Worm (Caenorhabditis elegans) whole organism, young adult: ENCODE data around the gene W01D2.1.
A peak's percentile ranks its signal among the peaks of the same experiment; 100 is the strongest.

Experiments
- B0261.1 ChIP-seq: sonication (generic microtip); optimal IDR thresholded peaks from 2 replicates; lab custom pipeline; 2016; ENCODE audit warnings: mild to moderate bottlenecking, missing genetic modification characterization, moderate library complexity, missing compliant biosample characterization
- C06A6.2 ChIP-seq: fragments of 200-800 bp; sonication (Bioruptor generic); conservative IDR thresholded peaks from 2 replicates; pipeline ENCODE4 v1.3.6; 2022; ENCODE audit warnings: missing genetic modification characterization, missing compliant biosample characterization
- D2030.7 ChIP-seq: fragments of 200-800 bp; sonication (Bioruptor generic); IDR thresholded peaks from 2 replicates; pipeline ENCODE4 v1.3.6; 2022; ENCODE audit warnings: missing genetic modification reagents, missing genetic modification characterization, missing compliant biosample characterization
- F10E7.11 ChIP-seq: sonication (generic microtip); optimal IDR thresholded peaks from 2 replicates; lab custom pipeline; 2017; ENCODE audit warnings: mild to moderate bottlenecking, missing genetic modification characterization, moderate library complexity, missing compliant biosample characterization
- F33H1.4 ChIP-seq: fragments of 200-800 bp; sonication (Bioruptor generic); IDR thresholded peaks from 2 replicates; pipeline ENCODE4 v1.3.6; 2022; ENCODE audit warnings: missing genetic modification reagents, missing genetic modification characterization, missing compliant biosample characterization
- F37B4.10 ChIP-seq: fragments of 200-800 bp; sonication (Bioruptor generic); IDR thresholded peaks from 2 replicates; pipeline ENCODE4 v1.3.6; 2022; ENCODE audit warnings: missing genetic modification characterization, missing compliant biosample characterization
- Y53G8AR.9 ChIP-seq: fragments of 200-800 bp; sonication (Bioruptor generic); conservative IDR thresholded peaks from 2 replicates; pipeline ENCODE4 v1.3.6; 2022; ENCODE audit warnings: missing genetic modification reagents, missing genetic modification characterization, missing compliant biosample characterization
- Y56A3A.18 ChIP-seq: fragments of 200-800 bp; sonication (Bioruptor generic); IDR thresholded peaks from 2 replicates; pipeline ENCODE4 v1.3.6; 2022; ENCODE audit warnings: missing genetic modification reagents, missing genetic modification characterization, missing compliant biosample characterization
- Y67H2A.10 ChIP-seq: fragments of 200-800 bp; sonication (Bioruptor generic); conservative IDR thresholded peaks from 2 replicates; pipeline ENCODE4 v1.3.6; 2022; ENCODE audit warnings: missing genetic modification reagents, missing genetic modification characterization, missing compliant biosample characterization
- Y79H2A.3 ChIP-seq: fragments of 200-800 bp; sonication (Bioruptor generic); conservative IDR thresholded peaks from 2 replicates; pipeline ENCODE4 v1.3.6; 2022; ENCODE audit warnings: missing genetic modification reagents, missing genetic modification characterization, missing compliant biosample characterization
- ZK185.1 ChIP-seq: sonication (generic microtip); optimal IDR thresholded peaks from 2 replicates; lab custom pipeline; 2016; ENCODE audit warnings: mild to moderate bottlenecking, missing genetic modification characterization, missing compliant biosample characterization; ENCODE audit not compliant: poor library complexity, severe bottlenecking
- aptf-2 ChIP-seq: fragments of 200-800 bp; sonication (Bioruptor generic); conservative IDR thresholded peaks from 2 replicates; pipeline ENCODE4 v1.3.6; 2022; ENCODE audit warnings: missing genetic modification reagents, missing genetic modification characterization, missing compliant biosample characterization
- atf-7 ChIP-seq: sonication (generic microtip); optimal IDR thresholded peaks from 2 replicates; lab custom pipeline; 2017; ENCODE audit warnings: mild to moderate bottlenecking, missing genetic modification characterization, missing compliant biosample characterization
- attf-6 ChIP-seq: fragments of 200-800 bp; sonication (Bioruptor generic); IDR thresholded peaks from 2 replicates; pipeline ENCODE4 v1.3.6; 2022; ENCODE audit warnings: missing genetic modification reagents, missing genetic modification characterization, missing compliant biosample characterization
- bed-2 ChIP-seq: fragments of 200-800 bp; sonication (Bioruptor generic); IDR thresholded peaks from 2 replicates; pipeline ENCODE4 v1.3.6; 2022; ENCODE audit warnings: missing genetic modification reagents, missing genetic modification characterization, missing compliant biosample characterization
- cebp-1 ChIP-seq, 2 experiments: fragments of 200-800 bp in 1 of 2; sonication (Bioruptor generic) in 1 of 2; sonication (generic microtip) in 1 of 2; IDR thresholded peaks in 1 of 2; optimal IDR thresholded peaks in 1 of 2; 2 replicates each; pipeline versions ENCODE4 v1.3.6 to Lab custom; 2017 to 2022; ENCODE audit warnings: missing compliant biosample characterization in 2 of 2, missing genetic modification characterization in 2 of 2, mild to moderate bottlenecking in 1 of 2, missing genetic modification reagents in 1 of 2, moderate library complexity in 1 of 2
- ceh-40 ChIP-seq: fragments of 200-800 bp; sonication (Bioruptor generic); IDR thresholded peaks from 2 replicates; pipeline ENCODE4 v1.3.6; 2022; ENCODE audit warnings: missing genetic modification characterization, missing compliant biosample characterization
- ceh-58 ChIP-seq: fragments of 200-800 bp; sonication (Bioruptor generic); IDR thresholded peaks from 2 replicates; pipeline ENCODE4 v1.3.6; 2022; ENCODE audit warnings: missing genetic modification characterization, missing compliant biosample characterization
- dox-1 ChIP-seq: fragments of 200-800 bp; sonication (Bioruptor generic); IDR thresholded peaks from 2 replicates; pipeline ENCODE4 v1.3.6; 2022; ENCODE audit warnings: missing genetic modification reagents, missing genetic modification characterization, missing compliant biosample characterization
- dpl-1 ChIP-seq: fragments of 150-350 bp; optimal IDR thresholded peaks from 2 replicates; lab custom pipeline; 2014; ENCODE audit warnings: missing biosample characterization, missing genetic modification reagents, missing genetic modification characterization
- hmg-20 ChIP-seq: fragments of 200-800 bp; sonication (Bioruptor generic); IDR thresholded peaks from 2 replicates; pipeline ENCODE4 v1.3.6; 2022; ENCODE audit warnings: missing genetic modification reagents, missing genetic modification characterization, missing compliant biosample characterization
- hrde-1 ChIP-seq: sonication (generic microtip); optimal IDR thresholded peaks from 2 replicates; lab custom pipeline; 2016; ENCODE audit warnings: missing genetic modification characterization, mild to moderate bottlenecking, missing compliant biosample characterization, moderate library complexity, missing genotype, missing genetic modification reagents, borderline replicate concordance
- hsf-1 ChIP-seq: fragments of 200-800 bp; sonication (Bioruptor generic); IDR thresholded peaks from 2 replicates; pipeline ENCODE4 v1.3.6; 2022; ENCODE audit warnings: missing genetic modification reagents, missing genetic modification characterization, missing compliant biosample characterization
- lag-1 ChIP-seq: fragments of 200-800 bp; sonication (Bioruptor generic); IDR thresholded peaks from 2 replicates; pipeline ENCODE4 v1.3.6; 2022; ENCODE audit warnings: missing genetic modification reagents, missing genetic modification characterization, missing compliant biosample characterization
- let-526 ChIP-seq: fragments of 200-800 bp; sonication (Bioruptor generic); IDR thresholded peaks from 2 replicates; pipeline ENCODE4 v1.3.6; 2022; ENCODE audit warnings: missing genetic modification reagents, missing genetic modification characterization, missing compliant biosample characterization
- let-607 ChIP-seq, 2 experiments: fragments of 200-800 bp in 1 of 2; sonication (Bioruptor generic) in 1 of 2; sonication (generic microtip) in 1 of 2; optimal IDR thresholded peaks; 2 replicates each; lab custom pipeline; 2016 to 2018; ENCODE audit warnings: mild to moderate bottlenecking in 2 of 2, missing compliant biosample characterization in 2 of 2, missing genetic modification characterization in 2 of 2, moderate library complexity in 2 of 2, missing genotype in 1 of 2
- lin-26 ChIP-seq: fragments of 200-800 bp; sonication (Bioruptor generic); IDR thresholded peaks from 2 replicates; pipeline ENCODE4 v1.3.6; 2022; ENCODE audit warnings: missing genetic modification reagents, missing genetic modification characterization, missing compliant biosample characterization
- lin-35 ChIP-seq, 3 experiments: fragments of 150-350 bp in 2 of 3; sonication (generic microtip) in 1 of 3; optimal IDR thresholded peaks; 2 replicates each; lab custom pipeline; 2014 to 2018; ENCODE audit warnings: missing biosample characterization in 3 of 3, missing genetic modification characterization in 3 of 3, missing genetic modification reagents in 3 of 3
- lir-1 ChIP-seq: fragments of 200-800 bp; sonication (Bioruptor generic); conservative IDR thresholded peaks from 2 replicates; pipeline ENCODE4 v1.3.6; 2022; ENCODE audit warnings: missing genetic modification reagents, missing genetic modification characterization, missing compliant biosample characterization
- mcd-1 ChIP-seq: fragments of 200-800 bp; sonication (Bioruptor generic); IDR thresholded peaks from 2 replicates; pipeline ENCODE4 v1.3.6; 2022; ENCODE audit warnings: missing genetic modification reagents, missing genetic modification characterization, missing compliant biosample characterization
- mes-4 ChIP-seq: sonication (generic microtip); optimal IDR thresholded peaks from 2 replicates; lab custom pipeline; 2016; ENCODE audit warnings: missing genotype, missing genetic modification characterization, missing compliant biosample characterization
- mxl-1 ChIP-seq: sonication (generic microtip); optimal IDR thresholded peaks from 2 replicates; lab custom pipeline; 2016; ENCODE audit warnings: missing genetic modification characterization, missing compliant biosample characterization
- nfya-2 ChIP-seq: fragments of 200-800 bp; sonication (Bioruptor generic); IDR thresholded peaks from 2 replicates; pipeline ENCODE4 v1.3.6; 2022; ENCODE audit warnings: missing genetic modification reagents, missing genetic modification characterization, missing compliant biosample characterization
- nhr-120 ChIP-seq: fragments of 200-800 bp; sonication (Bioruptor generic); IDR thresholded peaks from 2 replicates; pipeline ENCODE4 v1.3.6; 2022; ENCODE audit warnings: missing genetic modification characterization, missing compliant biosample characterization
- nhr-179 ChIP-seq: sonication (generic microtip); optimal IDR thresholded peaks from 2 replicates; lab custom pipeline; 2016; ENCODE audit warnings: mild to moderate bottlenecking, missing genetic modification characterization, missing compliant biosample characterization
- pbrm-1 ChIP-seq: fragments of 200-800 bp; sonication (Bioruptor generic); IDR thresholded peaks from 2 replicates; pipeline ENCODE4 v1.3.6; 2022; ENCODE audit warnings: missing genetic modification reagents, missing genetic modification characterization, missing compliant biosample characterization
- pha-4 ChIP-seq: fragments of 150-350 bp; sonication (generic microtip); optimal IDR thresholded peaks from 2 replicates; lab custom pipeline; 2014; ENCODE audit warnings: missing biosample characterization, missing genetic modification reagents, missing genetic modification characterization
- repo-1 ChIP-seq: sonication (generic microtip); optimal IDR thresholded peaks from 2 replicates; lab custom pipeline; 2017; ENCODE audit warnings: mild to moderate bottlenecking, missing genetic modification characterization, missing compliant biosample characterization
- snpc-4 ChIP-seq, 5 experiments: fragments of 150-350 bp in 1 of 5; sonication (generic microtip) in 4 of 5; optimal IDR thresholded peaks; 2 replicates each; lab custom pipeline; 2014 to 2018; ENCODE audit warnings: missing genetic modification characterization in 5 of 5, missing biosample characterization in 3 of 5, antibody characterized with exemption in 2 of 5, mild to moderate bottlenecking in 2 of 5, missing compliant biosample characterization in 2 of 5, missing genotype in 2 of 5, moderate library complexity in 2 of 5, missing genetic modification reagents in 1 of 5
- sptf-2 ChIP-seq: fragments of 200-800 bp; sonication (Bioruptor generic); optimal IDR thresholded peaks from 2 replicates; lab custom pipeline; 2018; ENCODE audit warnings: mild to moderate bottlenecking, missing genetic modification characterization, missing compliant biosample characterization
- tbp1 ChIP-seq: fragments of 200-800 bp; sonication (Bioruptor generic); optimal IDR thresholded peaks from 2 replicates; lab custom pipeline; 2018; ENCODE audit warnings: mild to moderate bottlenecking, missing genetic modification characterization, missing compliant biosample characterization
- unc-130 ChIP-seq: sonication (generic microtip); optimal IDR thresholded peaks from 2 replicates; lab custom pipeline; 2016; ENCODE audit warnings: missing genetic modification reagents, missing genetic modification characterization, missing compliant biosample characterization
- unc-62 ChIP-seq: fragments of 150-350 bp; optimal IDR thresholded peaks from 2 replicates; lab custom pipeline; 2014; ENCODE audit warnings: missing biosample characterization, missing genetic modification reagents, missing genetic modification characterization
- xnd-1 ChIP-seq: sonication (generic microtip); optimal IDR thresholded peaks from 2 replicates; lab custom pipeline; 2016; ENCODE audit warnings: missing genotype, missing genetic modification reagents, missing genetic modification characterization, missing compliant biosample characterization
- zfh-2 ChIP-seq: fragments of 200-800 bp; sonication (Bioruptor generic); conservative IDR thresholded peaks from 2 replicates; pipeline ENCODE4 v1.3.6; 2022; ENCODE audit warnings: missing genetic modification reagents, missing genetic modification characterization, missing compliant biosample characterization
- ztf-18 ChIP-seq: sonication (generic microtip); optimal IDR thresholded peaks from 2 replicates; lab custom pipeline; 2016; ENCODE audit warnings: missing genotype, mild to moderate bottlenecking, missing genetic modification characterization, missing compliant biosample characterization
- ztf-25 ChIP-seq: fragments of 200-800 bp; sonication (Bioruptor generic); IDR thresholded peaks from 2 replicates; pipeline ENCODE4 v1.3.6; 2022; ENCODE audit warnings: missing genetic modification reagents, missing genetic modification characterization, missing compliant biosample characterization
- ztf-6 ChIP-seq: fragments of 200-800 bp; sonication (Bioruptor generic); IDR thresholded peaks from 2 replicates; pipeline ENCODE4 v1.3.6; 2022; ENCODE audit warnings: missing genetic modification reagents, missing genetic modification characterization, missing compliant biosample characterization

W01D2.1 gene

ce11 chrII:14816086-14816485, 768 bp downstream of the W01D2.1 start (continued):
- TF ChIP-seq ztf-25 (GFP tag; lab: Robert Waterston, UW), result no peak
- no peak for TF ChIP-seq mcd-1 (GFP tag; lab: Robert Waterston, UW)
- TF ChIP-seq lir-1 (GFP tag; lab: Robert Waterston, UW), result no peak
- no peak for TF ChIP-seq atf-7 (tag; lab: Kevin White, UChicago)
- no peak for TF ChIP-seq aptf-2 (GFP tag; lab: Robert Waterston, UW)
- TF ChIP-seq attf-6, result 0 out of 2 replicates have a peak, but pooled peaks have one; percentile 35
- TF ChIP-seq lin-35 (GFP tag; optimal IDR thresholded peaks at IDR 0.05; lab: Kevin White, UChicago), result peak in 1 of 3 experiments; percentile 42
- no peak for TF ChIP-seq ztf-6
- TF ChIP-seq hmg-20 (GFP tag; lab: Robert Waterston, UW), result no peak
- no peak for TF ChIP-seq let-526 (GFP tag; lab: Robert Waterston, UW)
- no peak for TF ChIP-seq nhr-120 (GFP tag; lab: Robert Waterston, UW)
- TF ChIP-seq pbrm-1 (GFP tag; lab: Robert Waterston, UW), result peak; percentile 27; the same call in 1 of the 2 replicates
- peak; percentile 27 for TF ChIP-seq tbp1
- no peak for TF ChIP-seq repo-1
- TF ChIP-seq let-607 (tag; optimal IDR thresholded peaks at IDR 0.05; lab: Kevin White, UChicago), result no peak
- TF ChIP-seq F10E7.11 (tag; lab: Kevin White, UChicago), result no peak
- TF ChIP-seq sptf-2 (GFP tag; lab: Kevin White, UChicago), result no peak
- no peak for TF ChIP-seq cebp-1 (GFP tag; IDR thresholded peaks at IDR 0.05; lab: Robert Waterston, UW)
- peak; percentile 2 for TF ChIP-seq cebp-1 (tag; optimal IDR thresholded peaks at IDR 0.05; lab: Kevin White, UChicago)
- no peak for TF ChIP-seq mxl-1 (tag; lab: Kevin White, UChicago)
- peak; percentile 50; the same call in 1 of the 2 replicates for TF ChIP-seq lin-26 (GFP tag; lab: Robert Waterston, UW)
- TF ChIP-seq dox-1, result no peak
- TF ChIP-seq ceh-58, result no peak
- no peak for TF ChIP-seq bed-2 (GFP tag; lab: Robert Waterston, UW)
- no peak for TF ChIP-seq unc-130 (GFP tag; lab: Kevin White, UChicago)
- TF ChIP-seq Y56A3A.18 (GFP tag; lab: Robert Waterston, UW), result peak; percentile 44; the same call in 1 of the 2 replicates
- no peak for TF ChIP-seq C06A6.2 (GFP tag; lab: Robert Waterston, UW)
- TF ChIP-seq Y79H2A.3, result no peak
- TF ChIP-seq B0261.1 (tag; lab: Kevin White, UChicago), result no peak
- TF ChIP-seq hsf-1 (GFP tag; lab: Robert Waterston, UW), result peak; percentile 65
- TF ChIP-seq F33H1.4 (GFP tag; lab: Robert Waterston, UW), result peak; percentile 36
- TF ChIP-seq mes-4 (tag; lab: Kevin White, UChicago), result no peak
- TF ChIP-seq Y53G8AR.9 (GFP tag; lab: Robert Waterston, UW), result no peak
- TF ChIP-seq ceh-40 (GFP tag; lab: Robert Waterston, UW), result no peak
- no peak for TF ChIP-seq ztf-18 (tag; lab: Kevin White, UChicago)
- TF ChIP-seq lag-1 (GFP tag; lab: Robert Waterston, UW), result no peak
- no peak for TF ChIP-seq xnd-1
- TF ChIP-seq nfya-2, result no peak
- TF ChIP-seq unc-62, result no peak
- TF ChIP-seq nhr-179 (tag; lab: Kevin White, UChicago), result no peak
- TF ChIP-seq zfh-2, result no peak
- TF ChIP-seq F37B4.10 (GFP tag; lab: Robert Waterston, UW), result no peak
- TF ChIP-seq dpl-1 (GFP tag; lab: Kevin White, UChicago), result no peak
- peak; percentile 35; the same call in 1 of the 2 replicates for TF ChIP-seq D2030.7 (GFP tag; lab: Robert Waterston, UW)
- no peak for TF ChIP-seq Y67H2A.10 (GFP tag; lab: Robert Waterston, UW)
- TF ChIP-seq pha-4 (tag; lab: Kevin White, UChicago), result no peak
- TF ChIP-seq hrde-1 (tag; lab: Kevin White, UChicago), result peak; percentile 34
- no peak for TF ChIP-seq ZK185.1 (tag; lab: Kevin White, UChicago)
- TF ChIP-seq snpc-4 (GFP tag; optimal IDR thresholded peaks at IDR 0.05; lab: Kevin White, UChicago), result no peak
- no peak for TF ChIP-seq snpc-4 (tag; optimal IDR thresholded peaks at IDR 0.05; lab: Kevin White, UChicago)
